Worm (Caenorhabditis elegans) whole organism, L1 larva: ENCODE measurements around the gene lgc-48.

Experiments
- aly-2 ChIP-seq: fragments of 150-350 bp; optimal IDR thresholded peaks from 2 replicates; lab custom pipeline; 2014; ENCODE audit warnings: missing biosample characterization, missing genetic modification characterization
- ces-1 ChIP-seq: fragments of 150-350 bp; optimal IDR thresholded peaks from 2 replicates; lab custom pipeline; 2014; ENCODE audit warnings: missing biosample characterization, missing genetic modification reagents, missing genetic modification characterization
- fkh-8 ChIP-seq: sonication (generic microtip); optimal IDR thresholded peaks from 2 replicates; lab custom pipeline; 2016; ENCODE audit warnings: mild to moderate bottlenecking, missing genetic modification characterization, missing compliant biosample characterization
- lsy-2 ChIP-seq, 2 experiments: fragments of 150-350 bp; optimal IDR thresholded peaks; 2 replicates each; lab custom pipeline; 2014; ENCODE audit warnings: missing biosample characterization in 2 of 2, missing genetic modification characterization in 2 of 2
- pqm-1 ChIP-seq: sonication (generic microtip); optimal IDR thresholded peaks from 3 replicates; lab custom pipeline; 2017; ENCODE audit warnings: missing biosample characterization, missing genetic modification characterization
- unc-62 ChIP-seq: fragments of 150-350 bp; optimal IDR thresholded peaks from 2 replicates; lab custom pipeline; 2014; ENCODE audit warnings: missing biosample characterization, missing genetic modification reagents, missing genetic modification characterization
- zag-1 ChIP-seq: fragments of 150-350 bp; optimal IDR thresholded peaks from 2 replicates; lab custom pipeline; 2014; ENCODE audit warnings: missing biosample characterization, missing genetic modification characterization

- TF ChIP-seq unc-62 (GFP tag; lab: Kevin White, UChicago) (no peak), zag-1 (tag; lab: Kevin White, UChicago) (no peak), lsy-2 (tag; optimal IDR thresholded peaks at IDR 0.05; lab: Kevin White, UChicago) (no peak), pqm-1 (tag; lab: Kevin White, UChicago) (no peak), ces-1 (no peak), aly-2 (tag; lab: Kevin White, UChicago) (no peak), fkh-8 (no peak)
Measured at ce11 chrV:13301443-13301842, 38.6 kb upstream of the lgc-48 start, which contains the start of gene ceh-79.
